Fruit fly (Drosophila melanogaster) whole organism, embryonic: ENCODE data around the gene CG43251.

Experiments used
- Blimp-1 ChIP-seq: fragments of 200-800 bp; sonication (Bioruptor generic); optimal IDR thresholded peaks from 3 replicates; lab custom pipeline; 2018; ENCODE audit warnings: missing biosample characterization, missing genetic modification characterization, mild to moderate bottlenecking, moderate library complexity, missing genetic modification reagents
- CG10654 ChIP-seq: fragments of 200-800 bp; sonication (Bioruptor generic); optimal IDR thresholded peaks from 2 replicates; lab custom pipeline; 2016; ENCODE audit warnings: missing biosample characterization, missing genetic modification characterization
- CG11247 ChIP-seq: fragments of 200-800 bp; sonication (Bioruptor generic); IDR thresholded peaks from 2 replicates; pipeline ENCODE4 v1.3.6; 2022; ENCODE audit warnings: missing biosample characterization, missing genetic modification characterization
- CG1233 ChIP-seq: fragments of 200-800 bp; sonication (Bioruptor generic); optimal IDR thresholded peaks from 4 replicates; lab custom pipeline; 2018; ENCODE audit warnings: missing biosample characterization, mild to moderate bottlenecking, missing genetic modification characterization
- CG13296 ChIP-seq: fragments of 200-800 bp; sonication (Bioruptor generic); optimal IDR thresholded peaks from 3 replicates; lab custom pipeline; 2018; ENCODE audit warnings: missing biosample characterization, mild to moderate bottlenecking, missing genetic modification characterization
- CG13424 ChIP-seq: fragments of 200-800 bp; sonication (Bioruptor generic); optimal IDR thresholded peaks from 2 replicates; lab custom pipeline; 2019; ENCODE audit warnings: missing biosample characterization, mild to moderate bottlenecking, missing genetic modification characterization, moderate library complexity
- CG13894 ChIP-seq: fragments of 200-800 bp; sonication (Bioruptor generic); optimal IDR thresholded peaks from 3 replicates; lab custom pipeline; 2018; ENCODE audit warnings: missing biosample characterization, mild to moderate bottlenecking, missing genetic modification characterization, moderate library complexity
- CG14441 ChIP-seq: fragments of 200-800 bp; sonication (Bioruptor generic); IDR thresholded peaks from 2 replicates; pipeline ENCODE4 v1.3.6; 2022; ENCODE audit warnings: missing biosample characterization, missing genetic modification characterization
- CG14710 ChIP-seq: fragments of 200-800 bp; sonication (Bioruptor generic); optimal IDR thresholded peaks from 3 replicates; lab custom pipeline; 2019; ENCODE audit warnings: missing biosample characterization, mild to moderate bottlenecking, missing genetic modification characterization, moderate library complexity
- CG15269 ChIP-seq: fragments of 200-800 bp; sonication (Bioruptor generic); optimal IDR thresholded peaks from 2 replicates; lab custom pipeline; 2018; ENCODE audit warnings: missing biosample characterization, mild to moderate bottlenecking, missing genetic modification characterization, moderate library complexity
- CG17361 ChIP-seq: fragments of 200-800 bp; sonication (Bioruptor generic); IDR thresholded peaks from 3 replicates; pipeline ENCODE4 v1.3.6; 2022; ENCODE audit warnings: missing biosample characterization, missing genetic modification characterization
- CG17385 ChIP-seq: fragments of 200-800 bp; sonication (Bioruptor generic); optimal IDR thresholded peaks from 3 replicates; lab custom pipeline; 2018; ENCODE audit warnings: missing biosample characterization, mild to moderate bottlenecking, missing genetic modification characterization
- CG17612 ChIP-seq: fragments of 200-800 bp; sonication (Bioruptor generic); IDR thresholded peaks from 2 replicates; pipeline ENCODE4 v1.3.6; 2022; ENCODE audit warnings: missing biosample characterization, missing genetic modification characterization
- CG2120 ChIP-seq: fragments of 200-800 bp; sonication (Bioruptor generic); optimal IDR thresholded peaks from 3 replicates; lab custom pipeline; 2016; ENCODE audit warnings: missing biosample characterization, missing genetic modification characterization
- CG2129 ChIP-seq: fragments of 200-800 bp; sonication (Bioruptor generic); IDR thresholded peaks from 2 replicates; pipeline ENCODE4 v1.3.6; 2022; ENCODE audit warnings: missing biosample characterization, missing genetic modification characterization; ENCODE audit not compliant: partially characterized antibody
- CG3281 ChIP-seq: fragments of 200-800 bp; sonication (Bioruptor generic); optimal IDR thresholded peaks from 3 replicates; lab custom pipeline; 2017; ENCODE audit warnings: missing biosample characterization, mild to moderate bottlenecking, missing genetic modification characterization
- CG7556 ChIP-seq: fragments of 200-800 bp; sonication (Bioruptor generic); optimal IDR thresholded peaks from 2 replicates; lab custom pipeline; 2017; ENCODE audit warnings: missing biosample characterization, mild to moderate bottlenecking, missing genetic modification characterization
- CG7839 ChIP-seq: fragments of 200-800 bp; sonication (Bioruptor generic); optimal IDR thresholded peaks from 3 replicates; lab custom pipeline; 2018; ENCODE audit warnings: missing biosample characterization, mild to moderate bottlenecking, missing genetic modification characterization, moderate library complexity
- Doc2 ChIP-seq: fragments of 200-800 bp; sonication (Bioruptor generic); IDR thresholded peaks from 2 replicates; pipeline ENCODE4 v1.3.6; 2022; ENCODE audit warnings: missing biosample characterization, missing genetic modification characterization
- Eip74EF ChIP-seq, 2 experiments: fragments of 200-800 bp in 1 of 2; fragments of >200 bp in 1 of 2; sonication (Bioruptor generic) in 1 of 2; optimal IDR thresholded peaks; 2 replicates each; lab custom pipeline; 2017 to 2019; ENCODE audit warnings: missing biosample characterization in 2 of 2, missing genetic modification characterization in 2 of 2, mild to moderate bottlenecking in 1 of 2, moderate library complexity in 1 of 2
- Ets65A ChIP-seq: fragments of 200-800 bp; sonication (Bioruptor generic); peaks from one replicate; lab custom pipeline; 2016; ENCODE audit warnings: missing biosample characterization, missing genetic modification characterization
- H2.0 ChIP-seq: fragments of 200-800 bp; sonication (Bioruptor generic); IDR thresholded peaks from 2 replicates; pipeline ENCODE4 v1.3.6; 2022; ENCODE audit warnings: missing biosample characterization, missing genetic modification characterization
- MTF-1 ChIP-seq: fragments of 200-800 bp; sonication (Bioruptor generic); optimal IDR thresholded peaks from 2 replicates; lab custom pipeline; 2018; ENCODE audit warnings: missing biosample characterization, mild to moderate bottlenecking, missing genetic modification characterization, borderline replicate concordance
- Med ChIP-seq: fragments of 200-800 bp; sonication (Bioruptor generic); peaks from one replicate; lab custom pipeline; 2016; ENCODE audit warnings: missing biosample characterization, missing genetic modification characterization, mild to moderate bottlenecking, inconsistent platforms, moderate library complexity
- Meics ChIP-seq: fragments of 200-800 bp; sonication (Bioruptor generic); optimal IDR thresholded peaks from 2 replicates; lab custom pipeline; 2017; ENCODE audit warnings: missing biosample characterization, mild to moderate bottlenecking, missing genetic modification characterization
- PHDP ChIP-seq: fragments of 200-800 bp; sonication (Bioruptor generic); optimal IDR thresholded peaks from 3 replicates; lab custom pipeline; 2018; ENCODE audit warnings: missing biosample characterization, mild to moderate bottlenecking, missing genetic modification characterization, moderate library complexity
- Scr ChIP-seq: fragments of 200-800 bp; sonication (Bioruptor generic); IDR thresholded peaks from 2 replicates; pipeline ENCODE4 v1.3.6; 2022; ENCODE audit warnings: missing biosample characterization, missing genetic modification characterization; ENCODE audit not compliant: partially characterized antibody
- Sox100B ChIP-seq: fragments of 200-800 bp; sonication (Bioruptor generic); optimal IDR thresholded peaks from 3 replicates; lab custom pipeline; 2018; ENCODE audit warnings: missing biosample characterization, mild to moderate bottlenecking, missing genetic modification characterization
- Trl ChIP-seq, 3 experiments: fragments of >200 bp in 2 of 3; fragments of 200-800 bp in 1 of 3; sonication (Bioruptor generic) in 1 of 3; optimal IDR thresholded peaks; 2 replicates in 1 of 3; 3 replicates in 2 of 3; lab custom pipeline; 2016 to 2017; ENCODE audit warnings: missing biosample characterization in 1 of 3, missing genetic modification characterization in 1 of 3
- ab ChIP-seq: fragments of 200-800 bp; sonication (Bioruptor generic); optimal IDR thresholded peaks from 2 replicates; lab custom pipeline; 2016; ENCODE audit warnings: missing biosample characterization, missing genetic modification characterization
- bcd ChIP-seq: fragments of 200-800 bp; sonication (Bioruptor generic); optimal IDR thresholded peaks from 2 replicates; lab custom pipeline; 2017; ENCODE audit warnings: missing biosample characterization, mild to moderate bottlenecking, missing genetic modification characterization
- cato ChIP-seq: fragments of 200-800 bp; sonication (Bioruptor generic); optimal IDR thresholded peaks from 2 replicates; lab custom pipeline; 2016; ENCODE audit warnings: missing biosample characterization, missing genetic modification characterization, borderline replicate concordance
- cwo ChIP-seq: fragments of 200-800 bp; sonication (Bioruptor generic); optimal IDR thresholded peaks from 3 replicates; lab custom pipeline; 2017; ENCODE audit warnings: missing biosample characterization, missing genetic modification characterization, mild to moderate bottlenecking, moderate library complexity, missing genetic modification reagents
- dmrt99B ChIP-seq: fragments of 200-800 bp; sonication (Bioruptor generic); optimal IDR thresholded peaks from 2 replicates; lab custom pipeline; 2018; ENCODE audit warnings: missing biosample characterization, mild to moderate bottlenecking, missing genetic modification characterization, moderate library complexity
- dysf ChIP-seq: fragments of 200-800 bp; sonication (Bioruptor generic); IDR thresholded peaks from 3 replicates; pipeline ENCODE4 v1.3.6; 2022; ENCODE audit warnings: missing biosample characterization, missing genetic modification characterization
- fd96Cb ChIP-seq: fragments of 200-800 bp; sonication (Bioruptor generic); optimal IDR thresholded peaks from 2 replicates; lab custom pipeline; 2018; ENCODE audit warnings: missing biosample characterization, mild to moderate bottlenecking, missing genetic modification characterization, moderate library complexity
- gem ChIP-seq: fragments of 200-800 bp; sonication (Bioruptor generic); optimal IDR thresholded peaks from 2 replicates; lab custom pipeline; 2019; ENCODE audit warnings: missing biosample characterization, mild to moderate bottlenecking, missing genetic modification characterization, moderate library complexity
- gfzf ChIP-seq: fragments of 200-800 bp; sonication (Bioruptor generic); optimal IDR thresholded peaks from 2 replicates; lab custom pipeline; 2016; ENCODE audit warnings: missing biosample characterization, mild to moderate bottlenecking, missing genetic modification characterization, moderate library complexity
- grau ChIP-seq: fragments of 200-800 bp; optimal IDR thresholded peaks from 3 replicates; lab custom pipeline; 2019; ENCODE audit warnings: missing biosample characterization, mild to moderate bottlenecking, missing genetic modification characterization, moderate library complexity
- mam ChIP-seq: fragments of 200-800 bp; sonication (Bioruptor generic); optimal IDR thresholded peaks from 3 replicates; lab custom pipeline; 2016; ENCODE audit warnings: missing biosample characterization, missing genetic modification characterization
- mirr ChIP-seq: fragments of 200-800 bp; sonication (Bioruptor generic); optimal IDR thresholded peaks from 3 replicates; lab custom pipeline; 2018; ENCODE audit warnings: missing biosample characterization, mild to moderate bottlenecking, missing genetic modification characterization
- nmo ChIP-seq: fragments of 200-800 bp; sonication (Bioruptor generic); optimal IDR thresholded peaks from 2 replicates; lab custom pipeline; 2018; ENCODE audit warnings: missing biosample characterization, mild to moderate bottlenecking, missing genetic modification characterization, moderate library complexity
- oc ChIP-seq: fragments of 200-800 bp; sonication (Bioruptor generic); optimal IDR thresholded peaks from 2 replicates; lab custom pipeline; 2018; ENCODE audit warnings: missing biosample characterization, mild to moderate bottlenecking, missing genetic modification characterization, moderate library complexity
- scrt ChIP-seq: fragments of 200-800 bp; sonication (Bioruptor generic); optimal IDR thresholded peaks from 2 replicates; lab custom pipeline; 2018; ENCODE audit warnings: missing biosample characterization, mild to moderate bottlenecking, missing genetic modification characterization, moderate library complexity
- vfl ChIP-seq: fragments of 200-800 bp; sonication (Bioruptor generic); optimal IDR thresholded peaks from 2 replicates; lab custom pipeline; 2016; ENCODE audit warnings: missing biosample characterization, missing genetic modification characterization
- vnd ChIP-seq: fragments of 200-800 bp; sonication (Bioruptor generic); IDR thresholded peaks from 3 replicates; pipeline ENCODE4 v1.3.6; 2022; ENCODE audit warnings: missing biosample characterization, missing genetic modification characterization; ENCODE audit not compliant: partially characterized antibody
- zen ChIP-seq: fragments of 200-800 bp; sonication (Bioruptor generic); optimal IDR thresholded peaks from 3 replicates; lab custom pipeline; 2018; ENCODE audit warnings: missing biosample characterization, mild to moderate bottlenecking, missing genetic modification characterization, moderate library complexity

The CG43251 gene

DNA sequence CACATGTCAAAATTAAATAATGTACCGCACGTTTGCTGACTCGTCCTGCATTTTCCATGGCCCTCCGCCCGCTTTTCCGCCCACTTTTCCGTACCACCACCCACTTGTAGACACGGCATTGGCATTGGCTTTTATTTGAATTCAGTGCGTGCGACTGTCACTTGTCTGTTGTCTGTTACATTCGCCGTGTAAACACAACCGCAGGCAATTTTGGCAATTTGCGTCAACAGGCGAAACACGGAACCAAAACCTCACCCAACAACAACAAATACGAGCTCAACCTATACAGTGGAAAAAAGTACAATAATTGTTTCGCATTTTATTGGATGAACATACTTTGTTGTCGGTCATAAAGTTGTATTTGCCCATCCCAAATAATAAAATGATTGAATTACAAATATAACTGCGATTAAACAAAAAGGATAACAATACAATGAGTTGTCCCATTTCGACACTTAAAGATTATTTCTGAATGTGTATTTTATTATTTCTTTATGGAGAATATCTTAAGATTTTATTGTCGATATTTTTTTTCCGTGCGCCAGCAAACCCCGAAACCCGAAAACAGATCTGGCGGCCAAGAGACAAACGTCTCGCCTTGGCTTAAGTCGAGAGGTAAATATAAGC is 11.3 kb upstream of the CG43251 start (continued):
- peak; percentile 64 for TF ChIP-seq scrt (GFP tag; lab: Kevin White, UChicago)
- TF ChIP-seq CG1233 (GFP tag; lab: Kevin White, UChicago), result peak; percentile 3
- TF ChIP-seq CG17361, result 0 out of 3 replicates have a peak, but pooled peaks have one; percentile 28
- TF ChIP-seq cwo (GFP tag; lab: Kevin White, UChicago), result peak; percentile 47
- peak; percentile 42 for TF ChIP-seq CG3281
- no peak for TF ChIP-seq cato (GFP tag; lab: Kevin White, UChicago)
- peak; percentile 7 for TF ChIP-seq nmo (GFP tag; lab: Kevin White, UChicago)
- peak; percentile 7 for TF ChIP-seq oc (tag; lab: Kevin White, UChicago)
- TF ChIP-seq Sox100B (GFP tag; lab: Kevin White, UChicago), result peak; percentile 12
- peak in 1 of 2 experiments; percentile 8 for TF ChIP-seq Eip74EF (GFP tag; optimal IDR thresholded peaks at IDR 0.05; lab: Kevin White, UChicago)
- TF ChIP-seq gfzf (GFP tag; lab: Kevin White, UChicago), result no peak
- peak; percentile 86 for TF ChIP-seq CG13894 (tag; lab: Kevin White, UChicago)
- TF ChIP-seq Ets65A (GFP tag; lab: Kevin White, UChicago), result peak; percentile 89
- no peak for TF ChIP-seq vfl (GFP tag; lab: Kevin White, UChicago)
- peak; percentile 57 for TF ChIP-seq dmrt99B (tag; lab: Kevin White, UChicago)
- TF ChIP-seq Trl (optimal IDR thresholded peaks at IDR 0.05; lab: Kevin White, UChicago), result no peak
- peak; percentile 21 for TF ChIP-seq Trl (GFP tag; optimal IDR thresholded peaks at IDR 0.05; lab: Kevin White, UChicago)
- TF ChIP-seq MTF-1 (GFP tag; lab: Kevin White, UChicago), result no peak
- peak; percentile 45 for TF ChIP-seq grau (tag; lab: Kevin White, UChicago)
- peak; percentile 41 for TF ChIP-seq PHDP
- 0 out of 2 replicates have a peak, but pooled peaks have one; percentile 15 for TF ChIP-seq H2.0
- peak; percentile 10 for TF ChIP-seq mam (GFP tag; lab: Kevin White, UChicago)
- TF ChIP-seq CG14710, result no peak
- TF ChIP-seq CG17612 (GFP tag; lab: Robert Waterston, UW), result no peak
- no peak for TF ChIP-seq Scr
- peak; percentile 9 for TF ChIP-seq CG10654
- peak; percentile 1 for TF ChIP-seq Blimp-1 (GFP tag; lab: Kevin White, UChicago)
- no peak for TF ChIP-seq vnd (GFP tag; lab: Robert Waterston, UW)
- peak; percentile 61 for TF ChIP-seq CG2120
- TF ChIP-seq CG17385, result peak; percentile 7
- TF ChIP-seq CG11247 (GFP tag; lab: Robert Waterston, UW), result 0 out of 2 replicates have a peak, but pooled peaks have one; percentile 7
- TF ChIP-seq ab, result no peak
- peak; percentile 19 for TF ChIP-seq bcd (GFP tag; lab: Kevin White, UChicago)
- peak; percentile 46 for TF ChIP-seq CG13424 (tag; lab: Kevin White, UChicago)
- no peak for TF ChIP-seq fd96Cb (tag; lab: Kevin White, UChicago)
- TF ChIP-seq CG7839 (tag; lab: Kevin White, UChicago), result peak; percentile 44
- peak; percentile 56 for TF ChIP-seq mirr
- TF ChIP-seq zen, result no peak
- no peak for TF ChIP-seq Doc2
- TF ChIP-seq Meics, result peak; percentile 45
- no peak for TF ChIP-seq CG14441 (GFP tag; lab: Robert Waterston, UW)
- TF ChIP-seq gem, result peak; percentile 50
- TF ChIP-seq CG2129, result no peak
- 0 out of 3 replicates have a peak, but pooled peaks have one; percentile 35 for TF ChIP-seq dysf (GFP tag; lab: Robert Waterston, UW)
- TF ChIP-seq Med (GFP tag; lab: Kevin White, UChicago), result peak; percentile 69
- TF ChIP-seq CG13296 (GFP tag; lab: Kevin White, UChicago), result peak; percentile 22
- peak; percentile 50 for TF ChIP-seq CG15269 (tag; lab: Kevin White, UChicago)
- TF ChIP-seq CG7556 (GFP tag; lab: Kevin White, UChicago), result peak; percentile 51
